Fruit fly (Drosophila melanogaster) whole organism, prepupa: Measurements from ENCODE around the gene nkt.
A peak's percentile ranks its signal among the peaks of the same experiment; 100 is the strongest.

Experiments used
- Blimp-1 ChIP-seq: fragments of 200-800 bp; sonication (Bioruptor generic); optimal IDR thresholded peaks from 3 replicates; lab custom pipeline; 2017; ENCODE audit warnings: missing biosample characterization, missing genetic modification characterization, mild to moderate bottlenecking, moderate library complexity, missing genetic modification reagents
- CG10631 ChIP-seq: fragments of 200-800 bp; sonication (Bioruptor generic); optimal IDR thresholded peaks from 2 replicates; lab custom pipeline; 2016; ENCODE audit warnings: missing biosample characterization, missing genetic modification characterization
- CG10669 ChIP-seq: fragments of 200-800 bp; sonication (Bioruptor generic); optimal IDR thresholded peaks from 3 replicates; lab custom pipeline; 2018; ENCODE audit warnings: missing biosample characterization, mild to moderate bottlenecking, missing genetic modification characterization, moderate library complexity
- CG11762 ChIP-seq: fragments of 200-800 bp; sonication (Bioruptor generic); optimal IDR thresholded peaks from 3 replicates; lab custom pipeline; 2016; ENCODE audit warnings: missing biosample characterization, missing genetic modification characterization; ENCODE audit not compliant: insufficient read depth
- CG11902 ChIP-seq: fragments of 200-800 bp; sonication (Bioruptor generic); optimal IDR thresholded peaks from 3 replicates; lab custom pipeline; 2016; ENCODE audit warnings: missing biosample characterization, missing genetic modification characterization
- CG15336 ChIP-seq: fragments of 200-800 bp; sonication (Bioruptor generic); IDR thresholded peaks from 2 replicates; pipeline ENCODE4 v1.3.6; 2022; ENCODE audit warnings: missing biosample characterization, missing genetic modification characterization
- CG1621 ChIP-seq: fragments of 200-800 bp; sonication (Bioruptor generic); optimal IDR thresholded peaks from 3 replicates; lab custom pipeline; 2018; ENCODE audit warnings: missing biosample characterization, mild to moderate bottlenecking, missing genetic modification characterization
- CG16779 ChIP-seq: fragments of 200-800 bp; sonication (Bioruptor generic); optimal IDR thresholded peaks from 3 replicates; lab custom pipeline; 2017; ENCODE audit warnings: missing biosample characterization, mild to moderate bottlenecking, missing genetic modification characterization
- CG31627 ChIP-seq: fragments of 200-800 bp; sonication (Bioruptor generic); optimal IDR thresholded peaks from 3 replicates; lab custom pipeline; 2016; ENCODE audit warnings: missing biosample characterization, missing genetic modification characterization
- CG32006 ChIP-seq: fragments of 200-800 bp; sonication (Bioruptor generic); optimal IDR thresholded peaks from 3 replicates; lab custom pipeline; 2017; ENCODE audit warnings: missing biosample characterization, mild to moderate bottlenecking, missing genetic modification characterization
- CG3919 ChIP-seq: fragments of 200-800 bp; sonication (Bioruptor generic); optimal IDR thresholded peaks from 3 replicates; lab custom pipeline; 2016; ENCODE audit warnings: missing biosample characterization, missing genetic modification characterization
- CG6792 ChIP-seq: fragments of 200-800 bp; sonication (Bioruptor generic); optimal IDR thresholded peaks from 3 replicates; lab custom pipeline; 2016; ENCODE audit warnings: missing biosample characterization, missing genetic modification characterization
- CG6854 ChIP-seq: fragments of 200-800 bp; sonication (Bioruptor generic); optimal IDR thresholded peaks from 2 replicates; lab custom pipeline; 2017; ENCODE audit warnings: missing biosample characterization, mild to moderate bottlenecking, missing genetic modification characterization
- CG7368 ChIP-seq: fragments of 200-800 bp; sonication (Bioruptor generic); optimal IDR thresholded peaks from 3 replicates; lab custom pipeline; 2016; ENCODE audit warnings: missing biosample characterization, missing genetic modification characterization
- CG8319 ChIP-seq: fragments of 200-800 bp; sonication (Bioruptor generic); optimal IDR thresholded peaks from 3 replicates; lab custom pipeline; 2016; ENCODE audit warnings: missing biosample characterization, missing genetic modification characterization
- CG8632 ChIP-seq: fragments of 200-800 bp; sonication (Bioruptor generic); optimal IDR thresholded peaks from 3 replicates; lab custom pipeline; 2016; ENCODE audit warnings: missing biosample characterization, missing genetic modification characterization
- CG9139 ChIP-seq: fragments of 200-800 bp; sonication (Bioruptor generic); optimal IDR thresholded peaks from 3 replicates; lab custom pipeline; 2017; ENCODE audit warnings: missing biosample characterization, mild to moderate bottlenecking, missing genetic modification characterization
- Eip78C ChIP-seq: fragments of 200-800 bp; sonication (Bioruptor generic); peaks from one replicate; lab custom pipeline; 2016; ENCODE audit warnings: missing biosample characterization, missing genetic modification characterization
- Ets21C ChIP-seq: fragments of 200-800 bp; sonication (Bioruptor generic); optimal IDR thresholded peaks from 3 replicates; lab custom pipeline; 2016; ENCODE audit warnings: missing biosample characterization, missing genetic modification characterization
- Gug ChIP-seq: fragments of 200-800 bp; sonication (Bioruptor generic); IDR thresholded peaks from 2 replicates; pipeline ENCODE4 v1.3.6; 2022; ENCODE audit warnings: missing biosample characterization, missing genetic modification characterization
- Hr38 ChIP-seq: sonication (Bioruptor generic); optimal IDR thresholded peaks from 2 replicates; lab custom pipeline; 2016; ENCODE audit warnings: missing biosample characterization, missing genetic modification characterization
- Hr39 ChIP-seq: fragments of 200-800 bp; sonication (Bioruptor generic); optimal IDR thresholded peaks from 2 replicates; lab custom pipeline; 2016; ENCODE audit warnings: missing biosample characterization, missing genetic modification characterization
- Hr4 ChIP-seq: fragments of 200-800 bp; sonication (Bioruptor generic); optimal IDR thresholded peaks from 3 replicates; lab custom pipeline; 2016; ENCODE audit warnings: missing biosample characterization, missing genetic modification characterization
- Lpt ChIP-seq: fragments of 200-800 bp; sonication (Bioruptor generic); optimal IDR thresholded peaks from 3 replicates; lab custom pipeline; 2016; ENCODE audit warnings: missing biosample characterization, missing genetic modification characterization
- Met ChIP-seq: fragments of 200-800 bp; sonication (Bioruptor generic); optimal IDR thresholded peaks from 3 replicates; lab custom pipeline; 2016; ENCODE audit warnings: missing biosample characterization, missing genetic modification characterization
- Sox102F ChIP-seq: fragments of 200-800 bp; sonication (Bioruptor generic); optimal IDR thresholded peaks from 2 replicates; lab custom pipeline; 2016; ENCODE audit warnings: missing biosample characterization, mild to moderate bottlenecking, missing genetic modification characterization
- dac ChIP-seq: fragments of 200-800 bp; sonication (Bioruptor generic); optimal IDR thresholded peaks from 2 replicates; lab custom pipeline; 2017; ENCODE audit warnings: missing biosample characterization, mild to moderate bottlenecking, missing genetic modification characterization
- fd85E ChIP-seq: fragments of 200-800 bp; sonication (Bioruptor generic); optimal IDR thresholded peaks from 3 replicates; lab custom pipeline; 2016; ENCODE audit warnings: missing biosample characterization, missing genetic modification characterization
- net ChIP-seq: fragments of 200-800 bp; sonication (Bioruptor generic); optimal IDR thresholded peaks from 3 replicates; lab custom pipeline; 2016; ENCODE audit warnings: missing biosample characterization, missing genetic modification characterization
- pdm3 ChIP-seq: fragments of 200-800 bp; sonication (Bioruptor generic); optimal IDR thresholded peaks from 3 replicates; lab custom pipeline; 2016; ENCODE audit warnings: missing biosample characterization, missing genetic modification characterization
- salr ChIP-seq, 2 experiments: fragments of 200-800 bp; sonication (Bioruptor generic); optimal IDR thresholded peaks; 3 replicates each; lab custom pipeline; 2016 to 2018; ENCODE audit warnings: missing biosample characterization in 2 of 2, missing genetic modification characterization in 2 of 2, mild to moderate bottlenecking in 1 of 2
- spab ChIP-seq: fragments of 200-800 bp; sonication (Bioruptor generic); optimal IDR thresholded peaks from 2 replicates; lab custom pipeline; 2017; ENCODE audit warnings: missing biosample characterization, mild to moderate bottlenecking, missing genetic modification characterization, missing genetic modification reagents
- topi ChIP-seq: fragments of 200-800 bp; sonication (Bioruptor generic); optimal IDR thresholded peaks from 3 replicates; lab custom pipeline; 2016; ENCODE audit warnings: missing biosample characterization, missing genetic modification characterization

The nkt gene

DNA sequence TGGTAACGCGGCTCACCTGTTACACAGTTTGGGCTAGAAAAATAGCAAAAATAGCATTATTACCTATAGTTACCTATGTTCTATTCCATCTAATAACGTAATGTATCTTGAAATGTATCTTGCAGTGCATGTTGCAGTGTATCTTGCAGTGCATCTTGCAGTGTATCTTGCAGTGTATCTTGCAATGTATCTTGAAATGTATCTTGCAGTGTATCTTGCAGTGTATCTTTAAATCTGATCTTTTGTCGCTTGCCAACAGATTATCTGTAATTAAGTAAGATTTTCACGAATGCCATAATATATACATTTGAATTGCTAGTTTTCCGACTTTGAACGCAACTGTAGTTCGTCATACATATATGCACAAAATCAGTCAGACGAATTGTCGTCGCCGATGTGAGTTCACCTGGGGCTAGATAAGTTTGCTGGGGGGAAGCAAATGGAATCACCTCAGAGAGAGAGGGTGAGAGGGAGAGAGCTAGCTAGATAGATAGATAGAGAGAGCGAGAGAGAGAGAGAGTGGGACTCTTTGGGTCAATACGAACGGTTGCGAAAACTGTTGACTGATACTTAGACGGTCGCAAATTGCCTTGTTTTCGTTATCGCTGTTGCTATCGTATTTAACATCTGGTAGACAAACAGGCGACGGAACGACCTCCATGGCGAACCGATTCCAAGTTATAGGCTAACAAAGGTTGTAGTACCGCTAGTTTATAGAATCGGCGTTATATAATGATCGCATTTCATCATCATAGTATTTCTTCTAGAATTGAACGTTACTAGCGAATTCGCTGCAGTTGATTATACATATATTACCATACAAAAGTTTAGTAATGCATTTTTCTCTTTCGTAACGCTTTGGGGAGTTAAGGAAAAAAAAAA, 41.5 kb downstream of the nkt start (continued):
- TF ChIP-seq CG1621 (tag; lab: Kevin White, UChicago), result no peak
- TF ChIP-seq CG7368 (GFP tag; lab: Kevin White, UChicago), result no peak
- peak; percentile 34 for TF ChIP-seq CG11762
- TF ChIP-seq CG6792, result no peak
- TF ChIP-seq salr (GFP tag; optimal IDR thresholded peaks at IDR 0.05; lab: Kevin White, UChicago), result no peak
- TF ChIP-seq dac (GFP tag; lab: Kevin White, UChicago), result no peak
- TF ChIP-seq CG15336, result no peak
- no peak for TF ChIP-seq Hr38 (GFP tag; lab: Kevin White, UChicago)
- no peak for TF ChIP-seq Blimp-1 (GFP tag; lab: Kevin White, UChicago)
- TF ChIP-seq CG16779 (tag; lab: Kevin White, UChicago), result no peak
- peak; percentile 45 for TF ChIP-seq CG10631 (GFP tag; lab: Kevin White, UChicago)
- peak; percentile 83 for TF ChIP-seq Eip78C
- no peak for TF ChIP-seq CG11902
- peak; percentile 48 for TF ChIP-seq CG32006
- TF ChIP-seq Hr4 (GFP tag; lab: Kevin White, UChicago), result peak; percentile 33
- TF ChIP-seq CG6854 (GFP tag; lab: Kevin White, UChicago), result no peak
- no peak for TF ChIP-seq CG8319 (GFP tag; lab: Kevin White, UChicago)
- TF ChIP-seq Lpt (GFP tag; lab: Kevin White, UChicago), result no peak
- no peak for TF ChIP-seq CG31627 (GFP tag; lab: Kevin White, UChicago)
- TF ChIP-seq Ets21C, result no peak
- no peak for TF ChIP-seq CG9139 (GFP tag; lab: Kevin White, UChicago)
- TF ChIP-seq CG10669 (GFP tag; lab: Kevin White, UChicago), result peak; percentile 30
- TF ChIP-seq CG3919 (GFP tag; lab: Kevin White, UChicago), result no peak
- no peak for TF ChIP-seq topi (GFP tag; lab: Kevin White, UChicago)

DNA sequence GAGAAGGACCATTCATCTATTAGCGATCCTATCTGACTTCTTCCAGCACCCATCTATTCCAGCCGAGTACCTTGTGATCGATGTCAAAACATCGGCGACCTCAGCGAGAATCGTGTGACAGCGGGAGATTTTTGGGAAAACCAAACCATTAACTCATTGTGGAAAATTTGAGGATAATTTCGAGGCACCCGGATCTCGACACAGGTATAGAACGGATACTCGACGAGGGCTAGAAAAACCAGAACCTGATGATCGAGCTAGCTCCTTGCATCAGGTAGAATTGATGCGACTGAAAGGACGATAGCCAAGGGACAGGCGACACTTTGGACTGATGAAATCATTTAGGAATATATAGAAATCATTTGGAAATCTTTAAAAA, 42.1 kb downstream of the nkt start:
- TF ChIP-seq CG1621 (tag; lab: Kevin White, UChicago), result no peak
- no peak for TF ChIP-seq net (GFP tag; lab: Kevin White, UChicago)
- no peak for TF ChIP-seq pdm3
- no peak for TF ChIP-seq fd85E (GFP tag; lab: Kevin White, UChicago)
- no peak for TF ChIP-seq spab (GFP tag; lab: Kevin White, UChicago)
- no peak for TF ChIP-seq Hr38 (GFP tag; lab: Kevin White, UChicago)
- no peak for TF ChIP-seq CG7368 (GFP tag; lab: Kevin White, UChicago)
- TF ChIP-seq Gug (GFP tag; lab: Robert Waterston, UW), result no peak
- no peak for TF ChIP-seq Sox102F (GFP tag; lab: Kevin White, UChicago)
- no peak for TF ChIP-seq CG10631 (GFP tag; lab: Kevin White, UChicago)
- TF ChIP-seq Eip78C, result no peak
- no peak for TF ChIP-seq Hr39 (GFP tag; lab: Kevin White, UChicago)
- no peak for TF ChIP-seq CG3919 (GFP tag; lab: Kevin White, UChicago)
- no peak for TF ChIP-seq CG8632
- TF ChIP-seq Met, result no peak

DNA sequence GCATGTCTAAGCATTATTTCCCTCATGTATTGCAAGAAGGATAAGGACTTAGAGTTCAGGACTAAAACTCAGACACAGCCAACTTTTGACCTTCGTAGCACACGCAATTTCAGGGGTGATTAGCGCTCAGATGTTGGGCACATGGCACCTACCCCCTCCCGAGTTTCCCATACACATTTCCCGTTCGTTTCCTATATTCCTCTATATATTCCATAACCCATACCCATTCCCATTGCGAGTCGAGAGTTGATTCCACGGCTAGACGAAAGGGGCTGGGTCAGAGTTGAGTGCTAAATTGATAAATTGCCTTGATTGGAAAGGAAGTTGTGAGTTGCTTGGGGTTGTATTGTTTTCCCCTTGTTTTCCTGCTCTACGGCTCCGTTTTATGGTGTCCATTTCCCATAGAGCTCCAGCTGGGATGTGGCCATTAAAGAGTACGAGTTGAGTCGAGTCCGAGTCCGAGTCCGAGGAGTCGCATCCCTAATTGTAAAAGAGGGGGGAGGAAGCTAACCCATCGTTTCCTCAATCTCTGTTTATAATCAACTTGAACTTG, 42.9 kb downstream of the nkt start:
- peak; percentile 24 for TF ChIP-seq Eip78C
- TF ChIP-seq Lpt (GFP tag; lab: Kevin White, UChicago), result no peak
- no peak for TF ChIP-seq spab (GFP tag; lab: Kevin White, UChicago)
